Fruit fly (Drosophila melanogaster) whole organism, embryonic: ENCODE results near the gene cindr.

ENCODE experiments used
- Awh ChIP-seq: fragments of 200-800 bp; sonication (Bioruptor generic); IDR thresholded peaks from 2 replicates; pipeline ENCODE4, ENCODE4 v1.3.6; 2022; ENCODE audit warnings: missing biosample characterization, missing genetic modification characterization
- B-H1 ChIP-seq: fragments of 200-800 bp; sonication (Bioruptor generic); IDR thresholded peaks from 3 replicates; pipeline ENCODE4 v1.3.6; 2022; ENCODE audit warnings: missing biosample characterization, missing genetic modification characterization
- Blimp-1 ChIP-seq: fragments of 200-800 bp; sonication (Bioruptor generic); optimal IDR thresholded peaks from 3 replicates; lab custom pipeline; 2018; ENCODE audit warnings: missing biosample characterization, missing genetic modification characterization, mild to moderate bottlenecking, moderate library complexity, missing genetic modification reagents
- C15 ChIP-seq: fragments of 200-800 bp; sonication (Bioruptor generic); IDR thresholded peaks from 3 replicates; pipeline ENCODE4 v1.3.6; 2022; ENCODE audit warnings: missing biosample characterization, missing genetic modification characterization
- CG11504 ChIP-seq: fragments of 200-800 bp; sonication (Bioruptor generic); optimal IDR thresholded peaks from 3 replicates; lab custom pipeline; 2019; ENCODE audit warnings: missing biosample characterization, mild to moderate bottlenecking, missing genetic modification characterization, moderate library complexity
- CG12219 ChIP-seq: fragments of 200-800 bp; sonication (Bioruptor generic); optimal IDR thresholded peaks from 3 replicates; lab custom pipeline; 2018; ENCODE audit warnings: missing biosample characterization, mild to moderate bottlenecking, missing genetic modification characterization
- CG12236 ChIP-seq: fragments of 200-800 bp; sonication (Bioruptor generic); optimal IDR thresholded peaks from 2 replicates; lab custom pipeline; 2016; ENCODE audit warnings: missing biosample characterization, missing genetic modification characterization
- CG15269 ChIP-seq: fragments of 200-800 bp; sonication (Bioruptor generic); optimal IDR thresholded peaks from 2 replicates; lab custom pipeline; 2018; ENCODE audit warnings: missing biosample characterization, mild to moderate bottlenecking, missing genetic modification characterization, moderate library complexity
- CG16813 ChIP-seq: fragments of 200-800 bp; sonication (Bioruptor generic); IDR thresholded peaks from 3 replicates; pipeline ENCODE4 v1.3.6; 2022; ENCODE audit warnings: missing biosample characterization, missing genetic modification characterization; ENCODE audit not compliant: partially characterized antibody
- CG17568 ChIP-seq: fragments of 200-800 bp; sonication (Bioruptor generic); optimal IDR thresholded peaks from 2 replicates; lab custom pipeline; 2018; ENCODE audit warnings: missing biosample characterization, mild to moderate bottlenecking, missing genetic modification characterization, moderate library complexity
- CG18262 ChIP-seq: fragments of 200-800 bp; optimal IDR thresholded peaks from 3 replicates; lab custom pipeline; 2019; ENCODE audit warnings: missing biosample characterization, mild to moderate bottlenecking, missing genetic modification characterization, moderate library complexity
- CG18764 ChIP-seq: fragments of 200-800 bp; sonication (Bioruptor generic); optimal IDR thresholded peaks from 3 replicates; lab custom pipeline; 2016; ENCODE audit warnings: missing biosample characterization, missing genetic modification characterization
- CG2678 ChIP-seq: fragments of 200-800 bp; sonication (Bioruptor generic); optimal IDR thresholded peaks from 3 replicates; lab custom pipeline; 2019; ENCODE audit warnings: missing biosample characterization, mild to moderate bottlenecking, missing genetic modification characterization, moderate library complexity
- CG3065 ChIP-seq: fragments of 200-800 bp; sonication (Bioruptor generic); optimal IDR thresholded peaks from 2 replicates; lab custom pipeline; 2016; ENCODE audit warnings: missing biosample characterization, missing genetic modification characterization
- CG3281 ChIP-seq: fragments of 200-800 bp; sonication (Bioruptor generic); optimal IDR thresholded peaks from 3 replicates; lab custom pipeline; 2017; ENCODE audit warnings: missing biosample characterization, mild to moderate bottlenecking, missing genetic modification characterization
- CG34224 ChIP-seq: fragments of 200-800 bp; sonication (Bioruptor generic); IDR thresholded peaks from 3 replicates; pipeline ENCODE4 v1.3.6; 2022; ENCODE audit warnings: missing biosample characterization, missing genetic modification characterization; ENCODE audit not compliant: partially characterized antibody
- CG4707 ChIP-seq: fragments of 200-800 bp; sonication (Bioruptor generic); optimal IDR thresholded peaks from 2 replicates; lab custom pipeline; 2018; ENCODE audit warnings: missing biosample characterization, mild to moderate bottlenecking, missing genetic modification characterization, moderate library complexity
- CG7556 ChIP-seq: fragments of 200-800 bp; sonication (Bioruptor generic); optimal IDR thresholded peaks from 2 replicates; lab custom pipeline; 2017; ENCODE audit warnings: missing biosample characterization, mild to moderate bottlenecking, missing genetic modification characterization
- CG8388 ChIP-seq: fragments of 200-800 bp; sonication (Bioruptor generic); optimal IDR thresholded peaks from 2 replicates; lab custom pipeline; 2019; ENCODE audit warnings: missing biosample characterization, mild to moderate bottlenecking, missing genetic modification characterization, moderate library complexity
- CG8924 ChIP-seq: fragments of 200-800 bp; optimal IDR thresholded peaks from 3 replicates; lab custom pipeline; 2019; ENCODE audit warnings: missing biosample characterization, mild to moderate bottlenecking, missing genetic modification characterization, moderate library complexity
- Dbx ChIP-seq: fragments of 200-800 bp; sonication (Bioruptor generic); IDR thresholded peaks from 3 replicates; pipeline ENCODE4 v1.3.6; 2022; ENCODE audit warnings: missing biosample characterization, missing genetic modification characterization
- Doc3 ChIP-seq: fragments of 200-800 bp; sonication (Bioruptor generic); IDR thresholded peaks from 3 replicates; pipeline ENCODE4 v1.3.6; 2022; ENCODE audit warnings: missing biosample characterization, missing genetic modification characterization; ENCODE audit not compliant: partially characterized antibody
- Fer2 ChIP-seq: fragments of 200-800 bp; sonication (Bioruptor generic); optimal IDR thresholded peaks from 2 replicates; lab custom pipeline; 2018; ENCODE audit warnings: missing biosample characterization, mild to moderate bottlenecking, missing genetic modification characterization, moderate library complexity
- Fer3 ChIP-seq: fragments of 200-800 bp; sonication (Bioruptor generic); optimal IDR thresholded peaks from 2 replicates; lab custom pipeline; 2018; ENCODE audit warnings: missing biosample characterization, mild to moderate bottlenecking, missing genetic modification characterization, moderate library complexity
- HLH3B ChIP-seq: fragments of 200-800 bp; sonication (Bioruptor generic); IDR thresholded peaks from 2 replicates; pipeline ENCODE4 v1.3.6; 2022; ENCODE audit warnings: missing biosample characterization, missing genetic modification characterization
- Hey ChIP-seq: fragments of 200-800 bp; sonication (Bioruptor generic); optimal IDR thresholded peaks from 3 replicates; lab custom pipeline; 2018; ENCODE audit warnings: missing biosample characterization, mild to moderate bottlenecking, missing genetic modification characterization
- Lim3 ChIP-seq: fragments of 200-800 bp; sonication (Bioruptor generic); IDR thresholded peaks from 2 replicates; pipeline ENCODE4 v1.3.6; 2022; ENCODE audit warnings: missing biosample characterization, missing genetic modification characterization
- NC2α ChIP-seq: fragments of 200-800 bp; sonication (Bioruptor generic); optimal IDR thresholded peaks from 2 replicates; lab custom pipeline; 2016; ENCODE audit warnings: missing biosample characterization, missing genetic modification characterization
- Nf-YA ChIP-seq: fragments of 200-800 bp; sonication (Bioruptor generic); IDR thresholded peaks from 2 replicates; pipeline ENCODE4 v1.3.6; 2022; ENCODE audit warnings: missing biosample characterization, missing genetic modification characterization
- Sox100B ChIP-seq: fragments of 200-800 bp; sonication (Bioruptor generic); optimal IDR thresholded peaks from 3 replicates; lab custom pipeline; 2018; ENCODE audit warnings: missing biosample characterization, mild to moderate bottlenecking, missing genetic modification characterization
- Stat92E ChIP-seq, 3 experiments: fragments of >200 bp in 2 of 3; fragments of 200-800 bp in 1 of 3; sonication (Bioruptor generic) in 1 of 3; optimal IDR thresholded peaks; 2 replicates each; lab custom pipeline; 2017 to 2019; ENCODE audit warnings: missing biosample characterization in 3 of 3, missing genetic modification characterization in 3 of 3, mild to moderate bottlenecking in 1 of 3, moderate library complexity in 1 of 3
- ase ChIP-seq: fragments of 200-800 bp; sonication (Bioruptor generic); IDR thresholded peaks from 3 replicates; pipeline ENCODE4 v1.3.6; 2022; ENCODE audit warnings: missing biosample characterization, missing genetic modification characterization
- bcd ChIP-seq: fragments of 200-800 bp; sonication (Bioruptor generic); optimal IDR thresholded peaks from 2 replicates; lab custom pipeline; 2017; ENCODE audit warnings: missing biosample characterization, mild to moderate bottlenecking, missing genetic modification characterization
- bigmax ChIP-seq: fragments of 200-800 bp; sonication (Bioruptor generic); optimal IDR thresholded peaks from 2 replicates; lab custom pipeline; 2018; ENCODE audit warnings: missing biosample characterization, mild to moderate bottlenecking, missing genetic modification characterization
- cato ChIP-seq: fragments of 200-800 bp; sonication (Bioruptor generic); optimal IDR thresholded peaks from 2 replicates; lab custom pipeline; 2016; ENCODE audit warnings: missing biosample characterization, missing genetic modification characterization, borderline replicate concordance
- eve ChIP-seq, 2 experiments: fragments of >200 bp; optimal IDR thresholded peaks; 2 replicates each; lab custom pipeline; 2017; ENCODE audit warnings: missing biosample characterization in 2 of 2, missing genetic modification characterization in 2 of 2
- exex ChIP-seq: fragments of 200-800 bp; sonication (Bioruptor generic); optimal IDR thresholded peaks from 4 replicates; lab custom pipeline; 2018; ENCODE audit warnings: missing biosample characterization, mild to moderate bottlenecking, missing genetic modification characterization, moderate library complexity
- fd3F ChIP-seq: fragments of 200-800 bp; sonication (Bioruptor generic); optimal IDR thresholded peaks from 2 replicates; lab custom pipeline; 2018; ENCODE audit warnings: missing biosample characterization, mild to moderate bottlenecking, missing genetic modification characterization, moderate library complexity
- fd96Cb ChIP-seq: fragments of 200-800 bp; sonication (Bioruptor generic); optimal IDR thresholded peaks from 2 replicates; lab custom pipeline; 2018; ENCODE audit warnings: missing biosample characterization, mild to moderate bottlenecking, missing genetic modification characterization, moderate library complexity
- fru ChIP-seq: fragments of >200 bp; optimal IDR thresholded peaks from 2 replicates; lab custom pipeline; 2017
- gcm ChIP-seq: fragments of 200-800 bp; sonication (Bioruptor generic); optimal IDR thresholded peaks from 2 replicates; lab custom pipeline; 2019; ENCODE audit warnings: missing biosample characterization, mild to moderate bottlenecking, missing genetic modification characterization, moderate library complexity
- hb ChIP-seq: fragments of 200-800 bp; sonication (Bioruptor generic); IDR thresholded peaks from 3 replicates; pipeline ENCODE4 v1.3.6; 2022; ENCODE audit warnings: missing biosample characterization, missing genetic modification characterization; ENCODE audit not compliant: partially characterized antibody
- ind ChIP-seq: fragments of 200-800 bp; sonication (Bioruptor generic); optimal IDR thresholded peaks from 3 replicates; lab custom pipeline; 2016; ENCODE audit warnings: missing biosample characterization, missing genetic modification characterization
- jing ChIP-seq: fragments of 200-800 bp; sonication (Bioruptor generic); optimal IDR thresholded peaks from 2 replicates; lab custom pipeline; 2018; ENCODE audit warnings: missing biosample characterization, mild to moderate bottlenecking, missing genetic modification characterization
- jumu ChIP-seq: fragments of 200-800 bp; sonication (Bioruptor generic); optimal IDR thresholded peaks from 3 replicates; lab custom pipeline; 2016; ENCODE audit warnings: missing biosample characterization, missing genetic modification characterization
- lilli ChIP-seq: fragments of 200-800 bp; sonication (Bioruptor generic); optimal IDR thresholded peaks from 3 replicates; lab custom pipeline; 2016; ENCODE audit warnings: missing biosample characterization, missing genetic modification characterization
- pb ChIP-seq: fragments of 200-800 bp; sonication (Bioruptor generic); optimal IDR thresholded peaks from 3 replicates; lab custom pipeline; 2016; ENCODE audit warnings: missing biosample characterization, missing genetic modification characterization
- pfk ChIP-seq: fragments of 200-800 bp; sonication (Bioruptor generic); optimal IDR thresholded peaks from 2 replicates; lab custom pipeline; 2018; ENCODE audit warnings: missing biosample characterization, mild to moderate bottlenecking, missing genetic modification characterization, moderate library complexity
- pho ChIP-seq: fragments of 200-800 bp; sonication (Bioruptor generic); optimal IDR thresholded peaks from 2 replicates; lab custom pipeline; 2016; ENCODE audit warnings: missing biosample characterization, missing genetic modification characterization
- pzg ChIP-seq: fragments of 200-800 bp; sonication (Bioruptor generic); optimal IDR thresholded peaks from 3 replicates; lab custom pipeline; 2018; ENCODE audit warnings: missing biosample characterization, mild to moderate bottlenecking, missing genetic modification characterization, moderate library complexity
- sob ChIP-seq: fragments of 200-800 bp; sonication (Bioruptor generic); IDR thresholded peaks from 2 replicates; pipeline ENCODE4 v1.3.6; 2022; ENCODE audit warnings: missing biosample characterization, missing genetic modification characterization

Gene cindr

DNA sequence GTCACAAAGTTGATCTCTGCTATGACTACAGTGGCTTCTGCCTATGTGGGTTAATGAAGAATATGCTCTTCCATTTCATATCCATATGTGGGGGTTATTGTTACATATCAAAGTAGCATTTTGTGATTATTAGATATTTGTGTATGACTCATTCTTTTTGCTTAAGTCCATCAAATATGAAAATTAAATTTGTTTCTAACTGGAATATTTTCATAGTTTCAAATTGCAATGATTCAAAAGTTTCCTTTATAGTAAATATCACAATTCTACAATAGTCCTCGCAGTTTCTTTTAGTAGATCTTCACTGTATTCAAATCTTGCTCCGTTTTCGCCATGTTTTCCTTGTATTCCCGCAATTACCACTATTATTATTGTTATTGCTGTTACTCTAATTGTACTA, 3.2 kb upstream of the cindr start (continued):
- TF ChIP-seq CG16813 (GFP tag; lab: Robert Waterston, UW) = no peak
- TF ChIP-seq NC2α (GFP tag; lab: Kevin White, UChicago) = no peak
- no peak for TF ChIP-seq ase (GFP tag; lab: Robert Waterston, UW)
- TF ChIP-seq CG17568 = no peak
- TF ChIP-seq Blimp-1 = peak; percentile 0
- TF ChIP-seq sob (GFP tag; lab: Robert Waterston, UW) = no peak
- TF ChIP-seq Hey = no peak
- TF ChIP-seq CG18262 (tag; lab: Kevin White, UChicago) = peak; percentile 43
- TF ChIP-seq pzg (GFP tag; lab: Kevin White, UChicago) = no peak
- no peak for TF ChIP-seq gcm (GFP tag; lab: Kevin White, UChicago)
- peak; percentile 9 for TF ChIP-seq CG3281 (GFP tag; lab: Kevin White, UChicago)
- TF ChIP-seq hb (GFP tag; lab: Robert Waterston, UW) = no peak
- no peak for TF ChIP-seq CG12219 (GFP tag; lab: Kevin White, UChicago)
- TF ChIP-seq bigmax = no peak
- peak; percentile 20 for TF ChIP-seq ind (GFP tag; lab: Kevin White, UChicago)
- TF ChIP-seq Dbx (GFP tag; lab: Robert Waterston, UW) = no peak
- TF ChIP-seq fd3F (GFP tag; lab: Kevin White, UChicago) = no peak
- no peak for TF ChIP-seq fru (lab: Kevin White, UChicago)
- TF ChIP-seq Doc3 (GFP tag; lab: Robert Waterston, UW) = no peak
- no peak for TF ChIP-seq jumu
- TF ChIP-seq Sox100B (GFP tag; lab: Kevin White, UChicago) = peak; percentile 29
- peak; percentile 33 for TF ChIP-seq fd96Cb
- peak; percentile 1 for TF ChIP-seq Fer3 (tag; lab: Kevin White, UChicago)
- TF ChIP-seq CG34224 (GFP tag; lab: Robert Waterston, UW) = no peak
- 0 out of 2 replicates have a peak, but pooled peaks have one; percentile 32 for TF ChIP-seq Awh (GFP tag; lab: Robert Waterston, UW)
- no peak for TF ChIP-seq HLH3B
- peak; percentile 13 for TF ChIP-seq CG8924 (tag; lab: Kevin White, UChicago)
- peak; percentile 1 for TF ChIP-seq CG4707
- TF ChIP-seq Lim3 (GFP tag; lab: Robert Waterston, UW) = no peak
- TF ChIP-seq lilli (GFP tag; lab: Kevin White, UChicago) = no peak
- no peak for TF ChIP-seq Stat92E (GFP tag; optimal IDR thresholded peaks at IDR 0.05; lab: Kevin White, UChicago)
- TF ChIP-seq eve (GFP tag; optimal IDR thresholded peaks at IDR 0.05; lab: Kevin White, UChicago) = peak in 1 of 2 experiments; percentile 76
- no peak for TF ChIP-seq bcd
- TF ChIP-seq pb (GFP tag; lab: Kevin White, UChicago) = no peak
- no peak for TF ChIP-seq Fer2
- TF ChIP-seq pfk (GFP tag; lab: Kevin White, UChicago) = no peak
- TF ChIP-seq CG7556 = no peak
- no peak for TF ChIP-seq CG3065
- no peak for TF ChIP-seq exex (tag; lab: Kevin White, UChicago)
- no peak for TF ChIP-seq cato (GFP tag; lab: Kevin White, UChicago)
- TF ChIP-seq pho (GFP tag; lab: Kevin White, UChicago) = no peak
- no peak for TF ChIP-seq jing (GFP tag; lab: Kevin White, UChicago)
- TF ChIP-seq Nf-YA (GFP tag; lab: Robert Waterston, UW) = no peak
- peak; percentile 42 for TF ChIP-seq CG2678
- TF ChIP-seq CG15269 (tag; lab: Kevin White, UChicago) = peak; percentile 32
- TF ChIP-seq CG18764 (GFP tag; lab: Kevin White, UChicago) = no peak
- TF ChIP-seq CG8388 (GFP tag; lab: Kevin White, UChicago) = no peak
- TF ChIP-seq B-H1 (GFP tag; lab: Robert Waterston, UW) = no peak
- no peak for TF ChIP-seq CG12236 (GFP tag; lab: Kevin White, UChicago)
- TF ChIP-seq C15 (GFP tag; lab: Robert Waterston, UW) = no peak
- TF ChIP-seq CG11504 (tag; lab: Kevin White, UChicago) = peak; percentile 55
